Fruit fly (Drosophila melanogaster): ENCODE results near the gene CG32845.

Gene CG32845

dm6 chr3L:284253-284652, 11.1 kb upstream of the CG32845 start:
- TF ChIP-seq CTCF (optimal IDR thresholded peaks at IDR 0.05) = no peak
- TF ChIP-seq CG8478 (optimal IDR thresholded peaks at IDR 0.05) = no peak

dm6 chr3L:282276-282675, 9.1 kb upstream of the CG32845 start:
- TF ChIP-seq CTCF (optimal IDR thresholded peaks at IDR 0.05) (no peak), CG8478 (optimal IDR thresholded peaks at IDR 0.05) (no peak)

- TF ChIP-seq CTCF (optimal IDR thresholded peaks at IDR 0.05) (no peak), CG8478 (optimal IDR thresholded peaks at IDR 0.05) (no peak)
Measured at dm6 chr3L:276736-277487, 3.7 kb upstream of the CG32845 start, which contains the start of gene RhoGEF3. Gene RhoGEF3, plus strand, starts transcription at chr3L:277437.

- TF ChIP-seq CG8478 (optimal IDR thresholded peaks at IDR 0.05) = no peak
- no peak for TF ChIP-seq CTCF (optimal IDR thresholded peaks at IDR 0.05)
Measured at dm6 chr3L:274855-275254, 1.7 kb upstream of the CG32845 start, which contains the start of gene ttm2. Gene ttm2, plus strand, starts transcription at chr3L:275155.

dm6 chr3L:271501-272249, 1.5 kb downstream of the CG32845 start:
- TF ChIP-seq CTCF (optimal IDR thresholded peaks at IDR 0.05) = no peak

- TF ChIP-seq CTCF (optimal IDR thresholded peaks at IDR 0.05) = no peak
- no peak for TF ChIP-seq CG8478 (optimal IDR thresholded peaks at IDR 0.05)
Measured at dm6 chr3L:270760-271500, 2.3 kb downstream of the CG32845 start, which contains the start of gene miple2. Gene miple2, plus strand, starts transcription at chr3L:271200.

- no peak for TF ChIP-seq CG8478 (optimal IDR thresholded peaks at IDR 0.05)
- no peak for TF ChIP-seq CTCF (optimal IDR thresholded peaks at IDR 0.05)
Measured at dm6 chr3L:267618-268017, 5.6 kb downstream of the CG32845 start.

dm6 chr3L:267083-267482, 6.1 kb downstream of the CG32845 start, which contains the start of gene miple1:
Gene miple1, plus strand, starts transcription at chr3L:267299.
- TF ChIP-seq CG8478 (optimal IDR thresholded peaks at IDR 0.05) (no peak), CTCF (optimal IDR thresholded peaks at IDR 0.05) (no peak)

- TF ChIP-seq CG8478 (optimal IDR thresholded peaks at IDR 0.05) (no peak), CTCF (optimal IDR thresholded peaks at IDR 0.05) (no peak)
Measured at dm6 chr3L:265808-266207, 7.4 kb downstream of the CG32845 start, which contains the start of gene CG34263. Gene CG34263, minus strand, starts transcription at chr3L:265908.

- TF ChIP-seq CTCF (optimal IDR thresholded peaks at IDR 0.05) (peak in 1 of 2 experiments; percentile 5), CG8478 (optimal IDR thresholded peaks at IDR 0.05) (no peak)
Measured at dm6 chr3L:264378-265151, 8.6 kb downstream of the CG32845 start, which contains the start of the genes Tudor-SN and mRpL17. Gene Tudor-SN, minus strand, starts transcription at chr3L:264380. Gene mRpL17, plus strand, starts transcription at chr3L:264779.

dm6 chr3L:263500-264377, 9.5 kb downstream of the CG32845 start:
- TF ChIP-seq CG8478 (optimal IDR thresholded peaks at IDR 0.05) (no peak), CTCF (optimal IDR thresholded peaks at IDR 0.05) (no peak)

dm6 chr3L:262724-263177, 10.4 kb downstream of the CG32845 start:
- no peak for TF ChIP-seq CG8478 (optimal IDR thresholded peaks at IDR 0.05)
- TF ChIP-seq CTCF (optimal IDR thresholded peaks at IDR 0.05) = no peak
